Fruit fly (Drosophila melanogaster): Measurements from ENCODE around the gene CG13599.
A peak's percentile ranks its signal among the peaks of the same experiment; 100 is the strongest.

CG13599 gene

DNA sequence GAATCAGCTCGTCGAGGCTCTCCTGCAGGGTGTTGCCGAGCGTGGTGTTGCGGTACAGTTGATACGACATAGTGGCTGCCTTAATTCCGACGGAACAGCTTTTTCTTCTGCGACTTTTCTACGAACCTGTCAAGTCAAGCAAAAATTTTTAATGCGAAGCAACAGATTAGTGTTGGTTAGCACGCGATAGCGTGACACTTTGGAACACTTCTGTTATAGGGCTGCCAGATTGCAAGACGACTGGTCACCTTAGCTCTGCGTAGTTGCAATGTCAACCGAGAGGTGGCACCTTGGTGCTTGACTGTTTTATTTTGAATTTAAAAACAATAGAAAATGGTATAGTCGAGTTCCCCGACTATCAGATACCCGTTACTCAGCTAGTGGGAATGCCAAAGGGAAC is 40.6 kb upstream of the CG13599 start, which contains the start of gene TfIIA-S (continued):
- TF ChIP-seq MESR4 (GFP tag; optimal IDR thresholded peaks at IDR 0.05) (peak; percentile 94), Pdp1 (GFP tag; optimal IDR thresholded peaks at IDR 0.05) (peak; percentile 79 to 83), CG5953 (GFP tag; IDR thresholded peaks at IDR 0.05) (no peak), sug (tag; optimal IDR thresholded peaks at IDR 0.05) (peak; percentile 78), CG17186 (GFP tag; optimal IDR thresholded peaks at IDR 0.05) (peak; percentile 78), odd (GFP tag; optimal IDR thresholded peaks at IDR 0.05) (no peak), nerfin-1 (tag; optimal IDR thresholded peaks at IDR 0.05) (peak; percentile 45), slp2 (GFP tag; optimal IDR thresholded peaks at IDR 0.05) (peak; percentile 52), CG18764 (GFP tag; optimal IDR thresholded peaks at IDR 0.05) (peak; percentile 72), crp (GFP tag; optimal IDR thresholded peaks at IDR 0.05) (peak in 1 of 2 experiments; percentile 38), CG13424 (tag; optimal IDR thresholded peaks at IDR 0.05) (peak; percentile 56), CG17385 (GFP tag; optimal IDR thresholded peaks at IDR 0.05) (peak; percentile 55), sima (GFP tag; optimal IDR thresholded peaks at IDR 0.05) (peak; percentile 57), Gug (GFP tag; IDR thresholded peaks at IDR 0.05) (peak; percentile 55; the same call in 2 of the 4 replicates), CG18476 (GFP tag; optimal IDR thresholded peaks at IDR 0.05) (peak; percentile 60), kay (GFP tag; optimal IDR thresholded peaks at IDR 0.05) (peak; percentile 70), gce (GFP tag; IDR thresholded peaks at IDR 0.05) (no peak), Optix (GFP tag; IDR thresholded peaks at IDR 0.05) (no peak), CG6854 (GFP tag; optimal IDR thresholded peaks at IDR 0.05) (peak; percentile 12), MTF-1 (GFP tag; optimal IDR thresholded peaks at IDR 0.05; ENCODE audit: borderline replicate concordance) (peak; percentile 76), MBD-R2 (GFP tag; IDR thresholded peaks at IDR 0.05) (no peak), CG7987 (GFP tag; optimal IDR thresholded peaks at IDR 0.05) (peak; percentile 83), mld (GFP tag; IDR thresholded peaks at IDR 0.05; ENCODE audit: partially characterized antibody) (no peak), CG3407 (GFP tag; optimal IDR thresholded peaks at IDR 0.05) (peak; percentile 46), jumu (GFP tag; optimal IDR thresholded peaks at IDR 0.05) (peak; percentile 86), insv (GFP tag; optimal IDR thresholded peaks at IDR 0.05) (peak in 1 of 2 experiments; percentile 44), wdn (GFP tag; IDR thresholded peaks at IDR 0.05) (no peak), CG18599 (GFP tag; optimal IDR thresholded peaks at IDR 0.05) (peak; percentile 84), emc (GFP tag; optimal IDR thresholded peaks at IDR 0.05) (peak; percentile 66), CG12071 (GFP tag; optimal IDR thresholded peaks at IDR 0.05) (peak; percentile 21), Nf-YC (tag; optimal IDR thresholded peaks at IDR 0.05) (peak; percentile 56), schlank (tag; optimal IDR thresholded peaks at IDR 0.05) (peak; percentile 50), CG2120 (GFP tag; optimal IDR thresholded peaks at IDR 0.05) (peak; percentile 91), NFAT (GFP tag; IDR thresholded peaks at IDR 0.05) (no peak), CG6683 (GFP tag; optimal IDR thresholded peaks at IDR 0.05) (peak; percentile 60), Poxn (GFP tag; IDR thresholded peaks at IDR 0.05) (no peak), sna (GFP tag; IDR thresholded peaks at IDR 0.05; ENCODE audit: partially characterized antibody) (no peak), caup (GFP tag; optimal IDR thresholded peaks at IDR 0.05; ENCODE audit: severe bottlenecking) (peak; percentile 89), Hmr (GFP tag; optimal IDR thresholded peaks at IDR 0.05) (peak; percentile 91), CG4854 (GFP tag; optimal IDR thresholded peaks at IDR 0.05) (peak; percentile 68), CG11247 (GFP tag; IDR thresholded peaks at IDR 0.05) (no peak), trh (GFP tag; optimal IDR thresholded peaks at IDR 0.05) (peak; percentile 64), nmo (GFP tag; optimal IDR thresholded peaks at IDR 0.05) (peak; percentile 60), Bdp1 (GFP tag; optimal IDR thresholded peaks at IDR 0.05) (peak; percentile 68), CG16863 (GFP tag; optimal IDR thresholded peaks at IDR 0.05) (peak; percentile 63), pb (GFP tag; optimal IDR thresholded peaks at IDR 0.05) (peak; percentile 79), CG30431 (GFP tag; optimal IDR thresholded peaks at IDR 0.05) (peak; percentile 32), CG10321 (GFP tag; IDR thresholded peaks at IDR 0.05) (no peak), CG9797 (GFP tag; optimal IDR thresholded peaks at IDR 0.05) (peak; percentile 86), Atf-2 (GFP tag; optimal IDR thresholded peaks at IDR 0.05) (peak; percentile 75)
